Fruit fly (Drosophila melanogaster) whole organism, pupa: ENCODE results near the gene Rap1.

Source experiments
- CG10348 ChIP-seq: fragments of 200-800 bp; sonication (Bioruptor generic); IDR thresholded peaks from 2 replicates; pipeline ENCODE4 v1.3.6; 2022; ENCODE audit warnings: missing biosample characterization, missing genetic modification characterization
- CG12605 ChIP-seq: fragments of 200-800 bp; sonication (Bioruptor generic); IDR thresholded peaks from 2 replicates; pipeline ENCODE4 v1.3.6; 2022; ENCODE audit warnings: missing biosample characterization, missing genetic modification characterization
- CG13204 ChIP-seq: fragments of 200-800 bp; sonication (Bioruptor generic); optimal IDR thresholded peaks from 2 replicates; lab custom pipeline; 2018; ENCODE audit warnings: missing biosample characterization, mild to moderate bottlenecking, missing genetic modification characterization, moderate library complexity
- CG14655 ChIP-seq: fragments of 200-800 bp; sonication (Bioruptor generic); optimal IDR thresholded peaks from 3 replicates; lab custom pipeline; 2017; ENCODE audit warnings: mild to moderate bottlenecking, missing biosample characterization, missing genetic modification reagents, missing genetic modification characterization
- CG15710 ChIP-seq: fragments of 200-800 bp; sonication (Bioruptor generic); optimal IDR thresholded peaks from 2 replicates; lab custom pipeline; 2018; ENCODE audit warnings: missing biosample characterization, mild to moderate bottlenecking, missing genetic modification characterization, moderate library complexity
- CG17806 ChIP-seq: fragments of 200-800 bp; sonication (Bioruptor generic); optimal IDR thresholded peaks from 2 replicates; lab custom pipeline; 2018; ENCODE audit warnings: missing biosample characterization, mild to moderate bottlenecking, missing genetic modification characterization, moderate library complexity
- CG32121 ChIP-seq: fragments of 200-800 bp; sonication (Bioruptor generic); IDR thresholded peaks from 2 replicates; pipeline ENCODE4 v1.3.6; 2022; ENCODE audit warnings: missing biosample characterization, missing genetic modification characterization
- CG34367 ChIP-seq: fragments of 200-800 bp; sonication (Bioruptor generic); optimal IDR thresholded peaks from 2 replicates; lab custom pipeline; 2018; ENCODE audit warnings: missing biosample characterization, mild to moderate bottlenecking, missing genetic modification characterization
- CG4496 ChIP-seq: fragments of 200-800 bp; sonication (Bioruptor generic); IDR thresholded peaks from 3 replicates; pipeline ENCODE4 v1.3.6; 2022; ENCODE audit warnings: missing biosample characterization, missing genetic modification characterization
- CG8159 ChIP-seq: fragments of 200-800 bp; sonication (Bioruptor generic); optimal IDR thresholded peaks from 3 replicates; lab custom pipeline; 2018; ENCODE audit warnings: missing biosample characterization, mild to moderate bottlenecking, missing genetic modification characterization, moderate library complexity
- CG8301 ChIP-seq: fragments of 200-800 bp; sonication (Bioruptor generic); optimal IDR thresholded peaks from 2 replicates; lab custom pipeline; 2018; ENCODE audit warnings: missing biosample characterization, mild to moderate bottlenecking, missing genetic modification characterization
- CG9948 ChIP-seq: fragments of 200-800 bp; sonication (Bioruptor generic); optimal IDR thresholded peaks from 2 replicates; lab custom pipeline; 2018; ENCODE audit warnings: missing biosample characterization, mild to moderate bottlenecking, missing genetic modification characterization, moderate library complexity
- D1 ChIP-seq: fragments of 200-800 bp; sonication (Bioruptor generic); optimal IDR thresholded peaks from 2 replicates; lab custom pipeline; 2018; ENCODE audit warnings: missing biosample characterization, mild to moderate bottlenecking, missing genetic modification characterization, moderate library complexity
- EcR ChIP-seq: fragments of 200-800 bp; sonication (Bioruptor generic); optimal IDR thresholded peaks from 3 replicates; lab custom pipeline; 2019; ENCODE audit warnings: missing biosample characterization, missing genetic modification characterization, mild to moderate bottlenecking, moderate library complexity, missing genetic modification reagents
- Ets98B ChIP-seq: fragments of 200-800 bp; sonication (Bioruptor generic); IDR thresholded peaks from 2 replicates; pipeline ENCODE4 v1.3.6; 2022; ENCODE audit warnings: missing biosample characterization, missing genetic modification characterization
- Pif1A ChIP-seq: fragments of 200-800 bp; sonication (Bioruptor generic); optimal IDR thresholded peaks from 3 replicates; lab custom pipeline; 2016; ENCODE audit warnings: missing biosample characterization, missing genetic modification characterization
- Pif1B ChIP-seq: fragments of 200-800 bp; sonication (Bioruptor generic); optimal IDR thresholded peaks from 3 replicates; lab custom pipeline; 2016; ENCODE audit warnings: missing biosample characterization, missing genetic modification characterization
- Snoo ChIP-seq: fragments of 200-800 bp; sonication (Bioruptor generic); optimal IDR thresholded peaks from 3 replicates; lab custom pipeline; 2017; ENCODE audit warnings: missing biosample characterization, mild to moderate bottlenecking, missing genetic modification characterization, inconsistent platforms
- fd96Ca ChIP-seq: fragments of 200-800 bp; sonication (Bioruptor generic); IDR thresholded peaks from 3 replicates; pipeline ENCODE4 v1.3.6; 2022; ENCODE audit warnings: missing biosample characterization, missing genetic modification characterization
- gl ChIP-seq: fragments of 200-800 bp; sonication (Bioruptor generic); optimal IDR thresholded peaks from 2 replicates; lab custom pipeline; 2018; ENCODE audit warnings: missing biosample characterization, mild to moderate bottlenecking, missing genetic modification characterization
- rn ChIP-seq: fragments of 200-800 bp; sonication (Bioruptor generic); IDR thresholded peaks from 2 replicates; pipeline ENCODE4 v1.3.6; 2022; ENCODE audit warnings: missing biosample characterization, missing genetic modification characterization

Gene Rap1

dm6 chr3L:1831753-1832268, 30.2 kb downstream of the Rap1 start, which contains the start of gene Cpr62Ba:
Cpr62Ba (minus strand) TSS chr3L:1831783.
- peak; percentile 26 for TF ChIP-seq EcR
- no peak for TF ChIP-seq Ets98B

dm6 chr3L:1829539-1829938, 32.5 kb downstream of the Rap1 start:
- TF ChIP-seq CG17806 (tag; lab: Kevin White, UChicago) (peak; percentile 48), CG32121 (GFP tag; lab: Robert Waterston, UW) (peak; percentile 81), CG4496 (peak; percentile 89), fd96Ca (GFP tag; lab: Robert Waterston, UW) (peak; percentile 82), Snoo (tag; lab: Kevin White, UChicago) (peak; percentile 56), CG8159 (tag; lab: Kevin White, UChicago) (peak; percentile 17), D1 (tag; lab: Kevin White, UChicago) (no peak), CG10348 (no peak), CG12605 (GFP tag; lab: Robert Waterston, UW) (peak; percentile 74), CG13204 (GFP tag; lab: Kevin White, UChicago) (peak; percentile 16), rn (GFP tag; lab: Robert Waterston, UW) (no peak), Pif1B (peak; percentile 66), Ets98B (peak; percentile 78), Pif1A (GFP tag; lab: Kevin White, UChicago) (peak; percentile 75), CG34367 (tag; lab: Kevin White, UChicago) (peak; percentile 60), CG9948 (peak; percentile 56), EcR (no peak), CG15710 (tag; lab: Kevin White, UChicago) (peak; percentile 40), CG8301 (tag; lab: Kevin White, UChicago) (peak; percentile 66), gl (tag; lab: Kevin White, UChicago) (no peak), CG14655 (peak; percentile 77)
- TF ChIP-seq, all 21 proteins: peak for 16

dm6 chr3L:1827809-1828371, 34.1 kb downstream of the Rap1 start:
- TF ChIP-seq CG14655 (no peak), CG13204 (GFP tag; lab: Kevin White, UChicago) (peak; percentile 38), Pif1A (GFP tag; lab: Kevin White, UChicago) (no peak), CG12605 (GFP tag; lab: Robert Waterston, UW) (no peak), Ets98B (no peak), CG4496 (no peak), EcR (peak; percentile 75), fd96Ca (GFP tag; lab: Robert Waterston, UW) (no peak), Snoo (tag; lab: Kevin White, UChicago) (peak; percentile 1), D1 (tag; lab: Kevin White, UChicago) (no peak), CG15710 (tag; lab: Kevin White, UChicago) (no peak), CG32121 (GFP tag; lab: Robert Waterston, UW) (no peak), CG8301 (tag; lab: Kevin White, UChicago) (no peak)

- 0 out of 3 replicates have a peak, but pooled peaks have one; percentile 19 for TF ChIP-seq CG4496
- no peak for TF ChIP-seq fd96Ca (GFP tag; lab: Robert Waterston, UW)
- no peak for TF ChIP-seq CG8159 (tag; lab: Kevin White, UChicago)
- TF ChIP-seq CG12605 (GFP tag; lab: Robert Waterston, UW): no peak
- TF ChIP-seq CG15710 (tag; lab: Kevin White, UChicago): no peak
- TF ChIP-seq CG9948: no peak
- TF ChIP-seq CG8301 (tag; lab: Kevin White, UChicago): no peak
- no peak for TF ChIP-seq CG34367 (tag; lab: Kevin White, UChicago)
- peak; percentile 45 for TF ChIP-seq CG13204 (GFP tag; lab: Kevin White, UChicago)
- TF ChIP-seq EcR: peak; percentile 22
- TF ChIP-seq CG10348: no peak
- no peak for TF ChIP-seq D1 (tag; lab: Kevin White, UChicago)
- no peak for TF ChIP-seq rn (GFP tag; lab: Robert Waterston, UW)
- TF ChIP-seq CG14655: no peak
- TF ChIP-seq CG32121 (GFP tag; lab: Robert Waterston, UW): no peak
- no peak for TF ChIP-seq Pif1B
- TF ChIP-seq Snoo (tag; lab: Kevin White, UChicago): no peak
Observed at dm6 chr3L:1822365-1822764, 39.7 kb downstream of the Rap1 start.

dm6 chr3L:1821140-1821539, 40.9 kb downstream of the Rap1 start:
- TF ChIP-seq Ets98B (no peak), Snoo (tag; lab: Kevin White, UChicago) (no peak), EcR (peak; percentile 84), CG13204 (GFP tag; lab: Kevin White, UChicago) (peak; percentile 36)

- TF ChIP-seq gl (tag; lab: Kevin White, UChicago): no peak
- no peak for TF ChIP-seq Pif1A (GFP tag; lab: Kevin White, UChicago)
- TF ChIP-seq EcR: peak; percentile 93
- TF ChIP-seq CG17806 (tag; lab: Kevin White, UChicago): no peak
- TF ChIP-seq CG8159 (tag; lab: Kevin White, UChicago): no peak
- no peak for TF ChIP-seq CG4496
- TF ChIP-seq CG13204 (GFP tag; lab: Kevin White, UChicago): no peak
Observed at dm6 chr3L:1818834-1819233, 43.2 kb downstream of the Rap1 start.
